Worm (Caenorhabditis elegans) whole organism, L2 larva: ENCODE data around the gene F09D12.2.

Experiments
- aly-2 ChIP-seq: fragments of 150-350 bp; optimal IDR thresholded peaks from 2 replicates; lab custom pipeline; 2014; ENCODE audit warnings: missing biosample characterization, missing genetic modification characterization
- unc-55 ChIP-seq: fragments of 150-350 bp; sonication (generic microtip); optimal IDR thresholded peaks from 3 replicates; lab custom pipeline; 2014; ENCODE audit warnings: missing biosample characterization, missing genetic modification reagents, missing genetic modification characterization

ce11 chrIV:3422516-3422915 lies 21.5 kb downstream of the F09D12.2 start, which contains the start of gene C04C3.6:
- TF ChIP-seq aly-2 (tag; lab: Kevin White, UChicago) (no peak), unc-55 (GFP tag; lab: Kevin White, UChicago) (no peak)
